Fruit fly (Drosophila melanogaster) S2 (cell line): ENCODE measurements around the gene CG5001.

Experiments used
- CG8478 ChIP-seq: fragments of >200 bp; optimal IDR thresholded peaks from 2 replicates; lab custom pipeline; 2018
- CTCF ChIP-seq, 2 experiments: fragments of >200 bp; optimal IDR thresholded peaks; 2 replicates each; lab custom pipeline; 2018

The CG5001 gene

dm6 chr2L:1163538-1164143 lies 21.9 kb upstream of the CG5001 start, which contains the start of gene CG5080:
Gene CG5080 (minus strand): TSS chr2L:1163886.
- TF ChIP-seq CTCF (optimal IDR thresholded peaks at IDR 0.05; lab: Kevin White, UChicago) (no peak), CG8478 (no peak)

dm6 chr2L:1164294-1164693 lies 21.3 kb upstream of the CG5001 start, which contains the start of gene IntS14:
Gene IntS14 (plus strand): TSS chr2L:1164443.
- TF ChIP-seq CTCF (optimal IDR thresholded peaks at IDR 0.05; lab: Kevin White, UChicago) (no peak), CG8478 (no peak)

- TF ChIP-seq CG8478 (no peak), CTCF (optimal IDR thresholded peaks at IDR 0.05; lab: Kevin White, UChicago) (no peak)
Measured at dm6 chr2L:1166326-1166725, 19.2 kb upstream of the CG5001 start, which contains the start of gene CG14341. Gene CG14341 (plus strand): TSS chr2L:1166506.

dm6 chr2L:1169867-1170415 lies 15.6 kb upstream of the CG5001 start, which contains the start of the genes CG31922 and Plap:
Gene CG31922 (plus strand): TSS chr2L:1170181.
Gene Plap (minus strand): TSS chr2L:1170365.
- TF ChIP-seq CTCF (optimal IDR thresholded peaks at IDR 0.05; lab: Kevin White, UChicago) (no peak), CG8478 (no peak)

dm6 chr2L:1172704-1173107 lies 12.9 kb upstream of the CG5001 start, which contains the start of the genes Charon and CG4887:
Gene Charon (minus strand): TSS chr2L:1172805.
Gene CG4887 (plus strand): TSS chr2L:1173009.
- no peak for TF ChIP-seq CTCF (optimal IDR thresholded peaks at IDR 0.05; lab: Kevin White, UChicago)
- TF ChIP-seq CG8478: no peak

dm6 chr2L:1177522-1177921 lies 8.0 kb upstream of the CG5001 start, which contains the start of gene CG4896:
Gene CG4896 (plus strand): TSS chr2L:1177690.
- TF ChIP-seq CG8478 (no peak), CTCF (optimal IDR thresholded peaks at IDR 0.05; lab: Kevin White, UChicago) (no peak)

dm6 chr2L:1183799-1184198 lies 1.8 kb upstream of the CG5001 start, which contains the start of the genes CG5126 and Tgt:
Gene CG5126 (minus strand): TSS chr2L:1184020.
Gene Tgt (plus strand): TSS chr2L:1184065.
- TF ChIP-seq CG8478: no peak
- peak; percentile 68 to 83 for TF ChIP-seq CTCF (optimal IDR thresholded peaks at IDR 0.05; lab: Kevin White, UChicago)

dm6 chr2L:1199166-1199565 lies 13.6 kb downstream of the CG5001 start, which contains the start of the genes CG5139 and CG43348:
Gene CG5139 (minus strand): TSS chr2L:1199266.
Gene CG43348 (plus strand): TSS chr2L:1199412.
- TF ChIP-seq CTCF (optimal IDR thresholded peaks at IDR 0.05; lab: Kevin White, UChicago) (no peak), CG8478 (no peak)

dm6 chr2L:1199912-1200721 lies 14.6 kb downstream of the CG5001 start, which contains the start of the genes CG43349 and CG5011:
Gene CG43349 (plus strand): TSS chr2L:1200205.
Gene CG5011 (plus strand): TSS chr2L:1200671.
- TF ChIP-seq CG8478 (no peak), CTCF (optimal IDR thresholded peaks at IDR 0.05; lab: Kevin White, UChicago) (no peak)

dm6 chr2L:1201396-1201837 lies 15.9 kb downstream of the CG5001 start:
- TF ChIP-seq CG8478 (no peak), CTCF (optimal IDR thresholded peaks at IDR 0.05; lab: Kevin White, UChicago) (no peak)

- TF ChIP-seq CG8478 (no peak), CTCF (optimal IDR thresholded peaks at IDR 0.05; lab: Kevin White, UChicago) (no peak)
Measured at dm6 chr2L:1202445-1202844, 16.9 kb downstream of the CG5001 start.

- TF ChIP-seq CG8478 (no peak), CTCF (optimal IDR thresholded peaks at IDR 0.05; lab: Kevin White, UChicago) (no peak)
Measured at dm6 chr2L:1203915-1204314, 18.4 kb downstream of the CG5001 start, which contains the start of gene CG14342. Gene CG14342 (plus strand): TSS chr2L:1204215.

dm6 chr2L:1207432-1207831 lies 21.9 kb downstream of the CG5001 start:
- no peak for TF ChIP-seq CG8478
- TF ChIP-seq CTCF (optimal IDR thresholded peaks at IDR 0.05; lab: Kevin White, UChicago): no peak

- TF ChIP-seq CTCF (optimal IDR thresholded peaks at IDR 0.05; lab: Kevin White, UChicago) (no peak), CG8478 (no peak)
Measured at dm6 chr2L:1211528-1211927, 26.0 kb downstream of the CG5001 start.

dm6 chr2L:1213587-1213986 lies 28.0 kb downstream of the CG5001 start:
- TF ChIP-seq CG8478 (no peak), CTCF (optimal IDR thresholded peaks at IDR 0.05; lab: Kevin White, UChicago) (no peak)
